Worm (Caenorhabditis elegans): ENCODE data around the gene trpp-3.
A peak's percentile ranks its signal among the peaks of the same experiment; 100 is the strongest.

trpp-3 gene

ce11 chrIII:9509764-9510370 is 15.5 kb upstream of the trpp-3 start:
- TF ChIP-seq ceh-6 (GFP tag; optimal IDR thresholded peaks at IDR 0.05): no peak
- TF ChIP-seq ceh-34 (tag; optimal IDR thresholded peaks at IDR 0.05): peak; percentile 11
- peak; percentile 81 for TF ChIP-seq unc-42 (tag; optimal IDR thresholded peaks at IDR 0.05)

ce11 chrIII:9511055-9511520 is 14.3 kb upstream of the trpp-3 start, which contains the start of gene F55H2.5:
TSS of gene F55H2.5 (plus strand) at chrIII:9511470.
- no peak for TF ChIP-seq fkh-10 (GFP tag; optimal IDR thresholded peaks at IDR 0.05)
- no peak for TF ChIP-seq zip-5 (tag; optimal IDR thresholded peaks at IDR 0.05)
- no peak for TF ChIP-seq elt-2 (tag; optimal IDR thresholded peaks at IDR 0.05)
- TF ChIP-seq fax-1 (tag; optimal IDR thresholded peaks at IDR 0.05): no peak
- no peak for TF ChIP-seq unc-42 (tag; optimal IDR thresholded peaks at IDR 0.05)
- TF ChIP-seq ceh-48 (tag; optimal IDR thresholded peaks at IDR 0.05): no peak
- TF ChIP-seq ttx-3 (tag; optimal IDR thresholded peaks at IDR 0.05): no peak
- TF ChIP-seq ceh-18 (tag; optimal IDR thresholded peaks at IDR 0.05): no peak

- no peak for TF ChIP-seq ceh-22 (tag; optimal IDR thresholded peaks at IDR 0.05)
- TF ChIP-seq fkh-10 (GFP tag; optimal IDR thresholded peaks at IDR 0.05): no peak
- no peak for TF ChIP-seq eyg-1 (tag; optimal IDR thresholded peaks at IDR 0.05)
- no peak for TF ChIP-seq nfya-1 (tag; optimal IDR thresholded peaks at IDR 0.05)
- TF ChIP-seq syd-9 (tag; optimal IDR thresholded peaks at IDR 0.05): no peak
- TF ChIP-seq sox-2 (GFP tag; IDR thresholded peaks at IDR 0.05): no peak
These were observed 13.7 kb upstream of the trpp-3 start for ce11 chrIII:9511660-9512059.

ce11 chrIII:9513006-9513405 is 12.3 kb upstream of the trpp-3 start:
- TF ChIP-seq C38D4.7 (GFP tag; optimal IDR thresholded peaks at IDR 0.05) (no peak), ceh-45 (GFP tag; IDR thresholded peaks at IDR 0.05) (no peak), fax-1 (tag; optimal IDR thresholded peaks at IDR 0.05) (no peak), pha-4 (tag; optimal IDR thresholded peaks at IDR 0.05) (no peak), odd-2 (tag; optimal IDR thresholded peaks at IDR 0.05) (no peak)

- TF ChIP-seq elt-2 (tag; optimal IDR thresholded peaks at IDR 0.05) (no peak), ceh-34 (tag; optimal IDR thresholded peaks at IDR 0.05) (no peak), fax-1 (tag; optimal IDR thresholded peaks at IDR 0.05) (no peak), Y22D7AL.16 (tag; optimal IDR thresholded peaks at IDR 0.05) (no peak), ets-4 (tag; optimal IDR thresholded peaks at IDR 0.05) (no peak), ama-1 (optimal IDR thresholded peaks at IDR 0.05) (no peak), ref-2 (tag; optimal IDR thresholded peaks at IDR 0.05) (no peak), T23F11.4 (GFP tag; optimal IDR thresholded peaks at IDR 0.05) (no peak), nhr-232 (tag; optimal IDR thresholded peaks at IDR 0.05) (no peak), ceh-2 (tag; optimal IDR thresholded peaks at IDR 0.05) (no peak), sox-4 (tag; optimal IDR thresholded peaks at IDR 0.05) (no peak), C08G9.2 (tag; optimal IDR thresholded peaks at IDR 0.05) (no peak), ceh-30 (tag; optimal IDR thresholded peaks at IDR 0.05) (no peak), dve-1 (tag; optimal IDR thresholded peaks at IDR 0.05) (no peak), hlh-13 (GFP tag; optimal IDR thresholded peaks at IDR 0.05) (no peak), ceh-48 (tag; optimal IDR thresholded peaks at IDR 0.05) (no peak), C38D4.7 (GFP tag; optimal IDR thresholded peaks at IDR 0.05) (no peak), unc-3 (GFP tag; conservative IDR thresholded peaks at IDR 0.05) (no peak), unc-3 (tag; optimal IDR thresholded peaks at IDR 0.05) (no peak), fkh-6 (tag; optimal IDR thresholded peaks at IDR 0.05) (no peak), sdc-2 (tag; optimal IDR thresholded peaks at IDR 0.05) (no peak)
These were observed 11.8 kb upstream of the trpp-3 start, which contains the start of gene F55H2.8 for ce11 chrIII:9513569-9513968. TSS of gene F55H2.8 (plus strand) at chrIII:9513869.

Data from whole organism, late embryonic.